Worm (Caenorhabditis elegans): ENCODE data around the gene elc-2.
"Not testable (repeated sequence)": the region's sequence is repeated elsewhere in the genome, so short reads cannot be mapped to it uniquely, and the experiment has no call there.

Gene elc-2

ce11 chrX:1786607-1787006, 8.7 kb upstream of the elc-2 start, which contains the start of gene arg-1:
arg-1 (plus strand) TSS chrX:1786907.
- TF ChIP-seq flt-1 (GFP tag; IDR thresholded peaks at IDR 0.05) = no peak
- TF ChIP-seq ztf-29 (GFP tag; IDR thresholded peaks at IDR 0.05) = no peak
- no peak for TF ChIP-seq cog-1 (tag; optimal IDR thresholded peaks at IDR 0.05)
- no peak for TF ChIP-seq med-1 (GFP tag; optimal IDR thresholded peaks at IDR 0.05; ENCODE audit: insufficient read depth)
- TF ChIP-seq tab-1 (GFP tag; IDR thresholded peaks at IDR 0.05) = no peak
- no peak for TF ChIP-seq ref-1 (GFP tag; conservative IDR thresholded peaks at IDR 0.05)
- no peak for TF ChIP-seq klf-2 (GFP tag; conservative IDR thresholded peaks at IDR 0.05)
- TF ChIP-seq ztf-23 (GFP tag; IDR thresholded peaks at IDR 0.05) = no peak
- no peak for TF ChIP-seq T22C8.4 (GFP tag; IDR thresholded peaks at IDR 0.05)

DNA sequence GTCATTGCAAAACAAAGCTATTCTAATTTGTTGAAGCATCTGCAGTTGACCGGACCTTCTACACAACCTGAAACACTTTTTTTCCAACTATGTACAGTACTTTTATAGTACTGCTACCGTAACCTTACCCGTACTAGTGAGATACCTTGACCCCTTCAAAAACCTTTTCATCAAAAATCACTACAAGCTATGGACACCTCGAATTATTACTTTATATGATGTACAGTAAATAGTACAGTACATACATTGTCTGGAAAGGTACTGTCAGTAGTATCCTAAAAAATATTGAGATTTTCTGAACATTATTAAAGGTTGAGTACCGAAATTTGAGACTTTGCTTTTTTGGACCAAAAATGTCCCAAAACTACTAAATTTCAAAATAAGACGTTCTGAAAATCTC, 7.8 kb upstream of the elc-2 start:
- TF ChIP-seq ztf-23 (GFP tag; IDR thresholded peaks at IDR 0.05) (no peak), tab-1 (GFP tag; IDR thresholded peaks at IDR 0.05) (no peak), T22C8.4 (GFP tag; IDR thresholded peaks at IDR 0.05) (no peak), ref-1 (GFP tag; conservative IDR thresholded peaks at IDR 0.05) (no peak), ztf-29 (GFP tag; IDR thresholded peaks at IDR 0.05) (no peak), klf-2 (GFP tag; conservative IDR thresholded peaks at IDR 0.05) (no peak), cog-1 (tag; optimal IDR thresholded peaks at IDR 0.05) (no peak), flt-1 (GFP tag; IDR thresholded peaks at IDR 0.05) (no peak), med-1 (GFP tag; optimal IDR thresholded peaks at IDR 0.05; ENCODE audit: insufficient read depth) (no peak)

- no peak for TF ChIP-seq cog-1 (tag; optimal IDR thresholded peaks at IDR 0.05)
- TF ChIP-seq ref-1 (GFP tag; conservative IDR thresholded peaks at IDR 0.05) = no peak
- no peak for TF ChIP-seq ztf-29 (GFP tag; IDR thresholded peaks at IDR 0.05)
Observed at ce11 chrX:1769636-1770035, 8.3 kb downstream of the elc-2 start.

DNA sequence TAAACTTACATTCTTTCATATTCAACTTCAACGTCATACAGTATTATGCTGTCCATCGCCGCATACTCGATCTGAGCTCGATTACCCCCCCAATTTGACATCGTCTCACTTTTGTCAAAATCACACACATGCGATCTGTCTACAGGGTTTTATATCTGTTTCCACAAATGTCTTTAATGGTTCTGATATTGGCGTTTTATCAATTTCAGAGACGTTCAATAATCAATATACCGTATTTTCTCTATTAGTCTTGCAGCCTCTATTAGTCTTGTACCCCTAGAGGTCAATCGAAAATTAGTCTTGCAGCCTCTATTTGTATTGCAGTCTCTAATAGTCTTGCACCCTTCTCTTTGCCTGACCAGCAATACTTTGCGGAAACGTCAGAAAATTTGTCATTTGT, 29.4 kb downstream of the elc-2 start, which contains the start of gene Y75D11A.6:
TSS of gene Y75D11A.6 (minus strand) at position 101 of the 400 bp plus-strand sequence.
- TF ChIP-seq med-1 (GFP tag; optimal IDR thresholded peaks at IDR 0.05; ENCODE audit: insufficient read depth); ztf-29 (GFP tag; IDR thresholded peaks at IDR 0.05); tab-1 (GFP tag; IDR thresholded peaks at IDR 0.05): not testable (repeated sequence)

- TF ChIP-seq flt-1 (GFP tag; IDR thresholded peaks at IDR 0.05); cog-1 (tag; optimal IDR thresholded peaks at IDR 0.05); med-1 (GFP tag; optimal IDR thresholded peaks at IDR 0.05; ENCODE audit: insufficient read depth): not testable (repeated sequence)
Observed at ce11 chrX:1746117-1746516, 31.8 kb downstream of the elc-2 start, which contains the start of gene Y75D11A.3. Y75D11A.3 (minus strand) TSS chrX:1746217.

DNA sequence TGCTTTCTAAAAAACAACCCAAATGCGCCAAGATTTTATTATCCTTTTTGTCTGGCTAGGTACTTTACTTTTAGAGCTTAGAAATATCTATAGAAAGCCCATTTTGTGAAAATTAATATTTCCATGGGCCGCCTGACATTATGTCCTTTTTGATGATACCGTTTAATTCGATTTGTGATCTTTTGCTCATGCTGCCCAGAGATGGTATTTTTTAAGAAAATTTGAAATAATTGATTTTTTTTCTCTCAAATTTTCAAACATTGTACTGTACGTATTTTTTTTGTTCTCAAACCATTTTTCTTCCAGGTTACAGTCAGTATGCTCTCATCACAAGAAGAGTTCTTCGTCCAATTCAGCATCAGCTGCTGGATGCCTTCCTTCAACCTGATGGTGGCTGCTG, 35.4 kb downstream of the elc-2 start, which contains the start of gene Y75D11A.2:
TSS of gene Y75D11A.2 (plus strand) at position 301 of the 400 bp plus-strand sequence.
- not testable (repeated sequence) for TF ChIP-seq med-1 (GFP tag; optimal IDR thresholded peaks at IDR 0.05; ENCODE audit: insufficient read depth); flt-1 (GFP tag; IDR thresholded peaks at IDR 0.05); ref-1 (GFP tag; conservative IDR thresholded peaks at IDR 0.05)

DNA sequence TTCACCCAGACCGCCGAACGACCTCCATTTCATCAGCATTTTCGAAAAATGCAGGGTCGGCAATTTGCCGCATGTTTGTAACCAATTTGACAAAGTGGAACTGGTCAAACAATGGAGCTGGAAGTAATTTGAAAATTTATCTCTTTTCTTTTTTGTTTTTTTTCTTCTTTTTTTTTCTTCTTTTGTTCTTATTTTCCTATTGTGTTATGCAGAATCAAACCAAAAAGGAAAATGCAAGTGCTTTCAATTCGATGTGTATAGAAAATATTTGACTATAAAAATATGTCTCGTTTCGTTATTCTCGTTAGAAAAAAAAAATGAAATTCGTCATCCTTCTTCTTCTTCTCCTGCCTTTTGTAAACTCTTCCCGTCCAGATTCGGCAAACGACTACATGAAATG, 40.3 kb downstream of the elc-2 start, which contains the start of gene F07G6.10:
TSS of gene F07G6.10 (plus strand) at position 301 of the 400 bp plus-strand sequence.
- no peak for TF ChIP-seq klf-2 (GFP tag; conservative IDR thresholded peaks at IDR 0.05)
- no peak for TF ChIP-seq med-1 (GFP tag; optimal IDR thresholded peaks at IDR 0.05; ENCODE audit: insufficient read depth)
- TF ChIP-seq cog-1 (tag; optimal IDR thresholded peaks at IDR 0.05) = no peak
- no peak for TF ChIP-seq tab-1 (GFP tag; IDR thresholded peaks at IDR 0.05)
- no peak for TF ChIP-seq ztf-23 (GFP tag; IDR thresholded peaks at IDR 0.05)
- TF ChIP-seq ref-1 (GFP tag; conservative IDR thresholded peaks at IDR 0.05) = no peak
- TF ChIP-seq flt-1 (GFP tag; IDR thresholded peaks at IDR 0.05) = no peak
- TF ChIP-seq ztf-29 (GFP tag; IDR thresholded peaks at IDR 0.05) = no peak

- no peak for TF ChIP-seq ztf-23 (GFP tag; IDR thresholded peaks at IDR 0.05)
- TF ChIP-seq flt-1 (GFP tag; IDR thresholded peaks at IDR 0.05) = no peak
- no peak for TF ChIP-seq med-1 (GFP tag; optimal IDR thresholded peaks at IDR 0.05; ENCODE audit: insufficient read depth)
- TF ChIP-seq cog-1 (tag; optimal IDR thresholded peaks at IDR 0.05) = no peak
- no peak for TF ChIP-seq T22C8.4 (GFP tag; IDR thresholded peaks at IDR 0.05)
Observed at ce11 chrX:1735941-1736340, 41.9 kb downstream of the elc-2 start, which contains the start of gene F07G6.12. F07G6.12 (plus strand) TSS chrX:1736241.

- TF ChIP-seq cog-1 (tag; optimal IDR thresholded peaks at IDR 0.05) (no peak), ztf-23 (GFP tag; IDR thresholded peaks at IDR 0.05) (no peak), flt-1 (GFP tag; IDR thresholded peaks at IDR 0.05) (no peak), klf-2 (GFP tag; conservative IDR thresholded peaks at IDR 0.05) (no peak), tab-1 (GFP tag; IDR thresholded peaks at IDR 0.05) (no peak), med-1 (GFP tag; optimal IDR thresholded peaks at IDR 0.05; ENCODE audit: insufficient read depth) (no peak), ref-1 (GFP tag; conservative IDR thresholded peaks at IDR 0.05) (no peak), T22C8.4 (GFP tag; IDR thresholded peaks at IDR 0.05) (no peak), ztf-29 (GFP tag; IDR thresholded peaks at IDR 0.05) (no peak)
Observed at ce11 chrX:1729558-1729957, 48.3 kb downstream of the elc-2 start, which contains the start of gene dgn-3. dgn-3 (plus strand) TSS chrX:1729858.
